Worm (Caenorhabditis elegans) whole organism, L3 larva: Measurements from ENCODE around the gene clp-4.

Experiments used
- R02D3.7 ChIP-seq: fragments of 150-350 bp; optimal IDR thresholded peaks from 2 replicates; lab custom pipeline; 2014; ENCODE audit warnings: missing biosample characterization, missing genetic modification characterization
- egl-27 ChIP-seq: sonication (generic microtip); optimal IDR thresholded peaks from 4 replicates; lab custom pipeline; 2017; ENCODE audit warnings: missing biosample characterization, missing genetic modification reagents, missing genetic modification characterization
- lsy-12 ChIP-seq: sonication (generic microtip); optimal IDR thresholded peaks from 2 replicates; lab custom pipeline; 2016; ENCODE audit warnings: mild to moderate bottlenecking, missing genetic modification characterization, missing compliant biosample characterization
- skn-1 ChIP-seq: fragments of 150-350 bp; optimal IDR thresholded peaks from 2 replicates; lab custom pipeline; 2014; ENCODE audit warnings: missing biosample characterization, missing genetic modification characterization
- unc-62 ChIP-seq: fragments of 150-350 bp; sonication (generic microtip); optimal IDR thresholded peaks from 4 replicates; lab custom pipeline; 2014; ENCODE audit warnings: missing biosample characterization, missing genetic modification reagents, missing genetic modification characterization

DNA sequence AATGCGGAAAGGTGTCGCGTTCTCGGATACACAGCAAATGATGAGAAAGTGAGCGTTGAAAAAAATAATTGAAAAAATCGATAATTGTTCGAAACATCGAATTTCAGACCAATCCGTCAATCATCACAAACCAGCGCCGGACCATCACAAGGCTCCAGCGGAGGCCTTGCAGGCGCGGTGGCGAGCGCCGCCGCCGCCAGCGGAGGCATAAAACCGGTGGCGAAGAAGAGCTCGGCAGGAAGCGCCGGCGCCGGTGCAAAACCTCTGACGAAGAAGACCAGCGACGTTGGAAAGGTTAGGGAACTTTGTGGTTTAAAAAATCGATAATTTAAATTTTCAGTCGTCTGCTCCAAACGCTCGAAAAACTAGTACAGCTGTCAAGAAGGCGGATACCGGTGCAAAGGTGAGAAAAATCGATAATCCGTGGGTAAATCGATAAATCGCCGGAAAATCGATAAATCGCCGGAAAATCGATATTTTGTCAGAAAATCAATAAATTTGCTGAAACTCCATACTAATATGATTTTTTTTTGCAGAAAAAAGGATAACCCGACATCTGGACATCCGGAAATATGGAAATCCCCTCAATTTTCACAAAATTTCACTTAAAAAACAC, 11.8 kb downstream of the clp-4 start:
- no peak for TF ChIP-seq unc-62 (GFP tag; lab: Kevin White, UChicago)
- no peak for TF ChIP-seq lsy-12 (tag; lab: Kevin White, UChicago)
- TF ChIP-seq R02D3.7: no peak
- TF ChIP-seq skn-1 (tag; lab: Kevin White, UChicago): no peak
- TF ChIP-seq egl-27 (tag; lab: Kevin White, UChicago): no peak
